Fruit fly (Drosophila melanogaster): ENCODE measurements around the gene CG33703.

DNA sequence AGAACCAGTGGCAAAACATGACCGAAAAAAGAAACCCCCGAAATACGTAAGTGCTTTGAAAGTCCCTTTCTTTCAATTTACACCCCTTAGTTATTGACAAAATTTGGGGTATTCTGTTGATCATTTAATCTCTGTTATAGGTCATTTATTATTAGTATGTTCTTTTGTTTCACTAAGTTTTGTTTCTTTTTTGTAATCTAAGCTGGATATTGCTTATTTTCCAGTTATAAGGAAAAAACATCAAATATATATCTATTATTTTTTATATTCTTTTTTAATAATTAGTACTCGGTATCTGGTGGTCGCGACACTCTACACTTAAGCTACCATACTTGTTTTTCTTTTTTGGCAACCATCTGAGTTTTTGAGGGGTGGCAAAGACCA lies 3.8 kb downstream of the CG33703 start:
- no peak for TF ChIP-seq psq (optimal IDR thresholded peaks at IDR 0.05)
- TF ChIP-seq ttk (optimal IDR thresholded peaks at IDR 0.05): no peak
